Worm (Caenorhabditis elegans) whole organism, L4 larva: ENCODE measurements around the gene sid-5.

Experiments used
- aha-1 ChIP-seq: fragments of 150-350 bp; peaks from one replicate; lab custom pipeline; 2014; ENCODE audit warnings: missing biosample characterization, missing genetic modification characterization
- ces-1 ChIP-seq: fragments of 150-350 bp; sonication (generic microtip); optimal IDR thresholded peaks from 4 replicates; lab custom pipeline; 2014; ENCODE audit warnings: missing biosample characterization, missing genetic modification reagents, missing genetic modification characterization
- egl-27 ChIP-seq: sonication (generic microtip); optimal IDR thresholded peaks from 3 replicates; lab custom pipeline; 2017; ENCODE audit warnings: missing biosample characterization, missing genetic modification reagents, missing genetic modification characterization
- fos-1 ChIP-seq: fragments of 150-350 bp; optimal IDR thresholded peaks from 2 replicates; lab custom pipeline; 2014; ENCODE audit warnings: missing biosample characterization, missing genetic modification characterization
- lin-15B ChIP-seq: fragments of 150-350 bp; sonication (generic microtip); optimal IDR thresholded peaks from 3 replicates; lab custom pipeline; 2014; ENCODE audit warnings: missing biosample characterization, missing genetic modification characterization
- lin-29 ChIP-seq: fragments of 200-800 bp; sonication (Bioruptor generic); IDR thresholded peaks from 2 replicates; pipeline ENCODE4 v1.3.6; 2022; ENCODE audit warnings: missing genetic modification reagents, missing genetic modification characterization, missing compliant biosample characterization
- lin-39 ChIP-seq: fragments of 150-350 bp; optimal IDR thresholded peaks from 2 replicates; lab custom pipeline; 2014; ENCODE audit warnings: missing biosample characterization, missing genetic modification reagents, missing genetic modification characterization
- lir-3 ChIP-seq: sonication (generic microtip); optimal IDR thresholded peaks from 2 replicates; lab custom pipeline; 2016; ENCODE audit warnings: mild to moderate bottlenecking, missing genetic modification characterization, missing compliant biosample characterization
- lsy-2 ChIP-seq, 2 experiments: fragments of 150-350 bp in 1 of 2; sonication (generic microtip) in 1 of 2; optimal IDR thresholded peaks; 2 replicates each; lab custom pipeline; 2014 to 2017; ENCODE audit warnings: missing biosample characterization in 2 of 2, missing genetic modification characterization in 2 of 2
- nhr-237 ChIP-seq: sonication (generic microtip); optimal IDR thresholded peaks from 2 replicates; lab custom pipeline; 2017; ENCODE audit warnings: missing biosample characterization, missing genetic modification characterization
- pha-4 ChIP-seq, 2 experiments: fragments of 150-350 bp in 1 of 2; fragments of 200-800 bp in 1 of 2; sonication (Bioruptor generic) in 1 of 2; IDR thresholded peaks in 1 of 2; optimal IDR thresholded peaks in 1 of 2; 2 replicates each; pipeline versions ENCODE4 v1.3.6 to Lab custom; 2014 to 2022; ENCODE audit warnings: missing genetic modification characterization in 2 of 2, missing genetic modification reagents in 2 of 2, missing biosample characterization in 1 of 2, missing compliant biosample characterization in 1 of 2
- skn-1 ChIP-seq: fragments of 150-350 bp; optimal IDR thresholded peaks from 2 replicates; lab custom pipeline; 2014; ENCODE audit warnings: missing biosample characterization, missing genetic modification characterization
- unc-62 ChIP-seq, 3 experiments: fragments of 150-350 bp in 1 of 3; sonication (generic microtip); optimal IDR thresholded peaks in 2 of 3; peaks in 1 of 3; 1 replicate in 1 of 3; 2 replicates in 2 of 3; lab custom pipeline; 2014 to 2017; ENCODE audit warnings: missing biosample characterization in 3 of 3, missing genetic modification characterization in 3 of 3, missing genetic modification reagents in 3 of 3, missing genotype in 1 of 3
- ztf-11 ChIP-seq: fragments of 150-350 bp; optimal IDR thresholded peaks from 2 replicates; lab custom pipeline; 2014; ENCODE audit warnings: missing biosample characterization, missing genetic modification characterization

- TF ChIP-seq lin-15B (tag; lab: Kevin White, UChicago): no peak
- no peak for TF ChIP-seq ztf-11 (tag; lab: Kevin White, UChicago)
- no peak for TF ChIP-seq pha-4 (GFP tag; IDR thresholded peaks at IDR 0.05; lab: Robert Waterston, UW)
- no peak for TF ChIP-seq pha-4 (tag; optimal IDR thresholded peaks at IDR 0.05; lab: Kevin White, UChicago)
- no peak for TF ChIP-seq nhr-237 (tag; lab: Kevin White, UChicago)
- no peak for TF ChIP-seq lir-3 (tag; lab: Kevin White, UChicago)
- TF ChIP-seq aha-1 (tag; lab: Kevin White, UChicago): no peak
- TF ChIP-seq ces-1 (GFP tag; lab: Kevin White, UChicago): no peak
- no peak for TF ChIP-seq egl-27 (tag; lab: Kevin White, UChicago)
- no peak for TF ChIP-seq lin-39 (tag; lab: Kevin White, UChicago)
- peak in 1 of 2 experiments; percentile 97 for TF ChIP-seq unc-62 (GFP tag; optimal IDR thresholded peaks at IDR 0.05 in 1 of 2; lab: Kevin White, UChicago)
- no peak for TF ChIP-seq unc-62 (tag; optimal IDR thresholded peaks at IDR 0.05; lab: Kevin White, UChicago)
- no peak for TF ChIP-seq lsy-2 (tag; optimal IDR thresholded peaks at IDR 0.05; lab: Kevin White, UChicago)
- no peak for TF ChIP-seq skn-1
- TF ChIP-seq lin-29 (GFP tag; lab: Robert Waterston, UW): no peak
- no peak for TF ChIP-seq fos-1 (tag; lab: Kevin White, UChicago)
Measured at ce11 chrX:6940775-6941174, 36.3 kb downstream of the sid-5 start.
